Fruit fly (Drosophila melanogaster) whole organism, prepupa: Measurements from ENCODE around the gene ABCB7.
A peak's percentile ranks its signal among the peaks of the same experiment; 100 is the strongest.

Experiments
- Blimp-1 ChIP-seq: fragments of 200-800 bp; sonication (Bioruptor generic); optimal IDR thresholded peaks from 3 replicates; lab custom pipeline; 2017; ENCODE audit warnings: missing biosample characterization, missing genetic modification characterization, mild to moderate bottlenecking, moderate library complexity, missing genetic modification reagents
- CG10631 ChIP-seq: fragments of 200-800 bp; sonication (Bioruptor generic); optimal IDR thresholded peaks from 2 replicates; lab custom pipeline; 2016; ENCODE audit warnings: missing biosample characterization, missing genetic modification characterization
- CG11294 ChIP-seq: fragments of 200-800 bp; sonication (Bioruptor generic); IDR thresholded peaks from 2 replicates; pipeline ENCODE4 v1.3.6; 2022; ENCODE audit warnings: missing biosample characterization, missing genetic modification characterization
- CG11762 ChIP-seq: fragments of 200-800 bp; sonication (Bioruptor generic); optimal IDR thresholded peaks from 3 replicates; lab custom pipeline; 2016; ENCODE audit warnings: missing biosample characterization, missing genetic modification characterization; ENCODE audit not compliant: insufficient read depth
- CG11902 ChIP-seq: fragments of 200-800 bp; sonication (Bioruptor generic); optimal IDR thresholded peaks from 3 replicates; lab custom pipeline; 2016; ENCODE audit warnings: missing biosample characterization, missing genetic modification characterization
- CG15336 ChIP-seq: fragments of 200-800 bp; sonication (Bioruptor generic); IDR thresholded peaks from 2 replicates; pipeline ENCODE4 v1.3.6; 2022; ENCODE audit warnings: missing biosample characterization, missing genetic modification characterization
- CG1621 ChIP-seq: fragments of 200-800 bp; sonication (Bioruptor generic); optimal IDR thresholded peaks from 3 replicates; lab custom pipeline; 2018; ENCODE audit warnings: missing biosample characterization, mild to moderate bottlenecking, missing genetic modification characterization
- CG31627 ChIP-seq: fragments of 200-800 bp; sonication (Bioruptor generic); optimal IDR thresholded peaks from 3 replicates; lab custom pipeline; 2016; ENCODE audit warnings: missing biosample characterization, missing genetic modification characterization
- CG32006 ChIP-seq: fragments of 200-800 bp; sonication (Bioruptor generic); optimal IDR thresholded peaks from 3 replicates; lab custom pipeline; 2017; ENCODE audit warnings: missing biosample characterization, mild to moderate bottlenecking, missing genetic modification characterization
- CG34406 ChIP-seq: fragments of 200-800 bp; sonication (Bioruptor generic); optimal IDR thresholded peaks from 3 replicates; lab custom pipeline; 2016; ENCODE audit warnings: missing biosample characterization, missing genetic modification characterization
- CG3919 ChIP-seq: fragments of 200-800 bp; sonication (Bioruptor generic); optimal IDR thresholded peaks from 3 replicates; lab custom pipeline; 2016; ENCODE audit warnings: missing biosample characterization, missing genetic modification characterization
- CG4318 ChIP-seq: fragments of 200-800 bp; sonication (Bioruptor generic); optimal IDR thresholded peaks from 3 replicates; lab custom pipeline; 2017; ENCODE audit warnings: missing biosample characterization, mild to moderate bottlenecking, missing genetic modification characterization
- CG6163 ChIP-seq: fragments of 200-800 bp; sonication (Bioruptor generic); IDR thresholded peaks from 3 replicates; pipeline ENCODE4 v1.3.6; 2022; ENCODE audit warnings: missing biosample characterization, missing genetic modification characterization
- CG6276 ChIP-seq: fragments of 200-800 bp; sonication (Bioruptor generic); optimal IDR thresholded peaks from 2 replicates; lab custom pipeline; 2017; ENCODE audit warnings: missing biosample characterization, mild to moderate bottlenecking, missing genetic modification characterization
- CG6792 ChIP-seq: fragments of 200-800 bp; sonication (Bioruptor generic); optimal IDR thresholded peaks from 3 replicates; lab custom pipeline; 2016; ENCODE audit warnings: missing biosample characterization, missing genetic modification characterization
- CG6808 ChIP-seq: fragments of 200-800 bp; sonication (Bioruptor generic); optimal IDR thresholded peaks from 3 replicates; lab custom pipeline; 2017; ENCODE audit warnings: missing biosample characterization, missing genetic modification characterization, mild to moderate bottlenecking, moderate library complexity, missing genetic modification reagents
- CG6854 ChIP-seq: fragments of 200-800 bp; sonication (Bioruptor generic); optimal IDR thresholded peaks from 2 replicates; lab custom pipeline; 2017; ENCODE audit warnings: missing biosample characterization, mild to moderate bottlenecking, missing genetic modification characterization
- CG7368 ChIP-seq: fragments of 200-800 bp; sonication (Bioruptor generic); optimal IDR thresholded peaks from 3 replicates; lab custom pipeline; 2016; ENCODE audit warnings: missing biosample characterization, missing genetic modification characterization
- CG8319 ChIP-seq: fragments of 200-800 bp; sonication (Bioruptor generic); optimal IDR thresholded peaks from 3 replicates; lab custom pipeline; 2016; ENCODE audit warnings: missing biosample characterization, missing genetic modification characterization
- CG8632 ChIP-seq: fragments of 200-800 bp; sonication (Bioruptor generic); optimal IDR thresholded peaks from 3 replicates; lab custom pipeline; 2016; ENCODE audit warnings: missing biosample characterization, missing genetic modification characterization
- Eip75B ChIP-seq: fragments of 200-800 bp; sonication (Bioruptor generic); optimal IDR thresholded peaks from 3 replicates; lab custom pipeline; 2016; ENCODE audit warnings: missing biosample characterization, missing genetic modification characterization
- Eip78C ChIP-seq: fragments of 200-800 bp; sonication (Bioruptor generic); peaks from one replicate; lab custom pipeline; 2016; ENCODE audit warnings: missing biosample characterization, missing genetic modification characterization
- Eip93F ChIP-seq: fragments of 200-800 bp; sonication (Bioruptor generic); optimal IDR thresholded peaks from 2 replicates; lab custom pipeline; 2016; ENCODE audit warnings: missing biosample characterization, mild to moderate bottlenecking, missing genetic modification characterization
- Ets21C ChIP-seq: fragments of 200-800 bp; sonication (Bioruptor generic); optimal IDR thresholded peaks from 3 replicates; lab custom pipeline; 2016; ENCODE audit warnings: missing biosample characterization, missing genetic modification characterization
- Ets96B ChIP-seq: fragments of 200-800 bp; optimal IDR thresholded peaks from 2 replicates; lab custom pipeline; 2019; ENCODE audit warnings: missing biosample characterization, mild to moderate bottlenecking, missing genetic modification characterization, moderate library complexity
- Gug ChIP-seq: fragments of 200-800 bp; sonication (Bioruptor generic); IDR thresholded peaks from 2 replicates; pipeline ENCODE4 v1.3.6; 2022; ENCODE audit warnings: missing biosample characterization, missing genetic modification characterization
- Hr38 ChIP-seq: sonication (Bioruptor generic); optimal IDR thresholded peaks from 2 replicates; lab custom pipeline; 2016; ENCODE audit warnings: missing biosample characterization, missing genetic modification characterization
- Hr39 ChIP-seq: fragments of 200-800 bp; sonication (Bioruptor generic); optimal IDR thresholded peaks from 2 replicates; lab custom pipeline; 2016; ENCODE audit warnings: missing biosample characterization, missing genetic modification characterization
- Hr4 ChIP-seq: fragments of 200-800 bp; sonication (Bioruptor generic); optimal IDR thresholded peaks from 3 replicates; lab custom pipeline; 2016; ENCODE audit warnings: missing biosample characterization, missing genetic modification characterization
- Lpt ChIP-seq: fragments of 200-800 bp; sonication (Bioruptor generic); optimal IDR thresholded peaks from 3 replicates; lab custom pipeline; 2016; ENCODE audit warnings: missing biosample characterization, missing genetic modification characterization
- Met ChIP-seq: fragments of 200-800 bp; sonication (Bioruptor generic); optimal IDR thresholded peaks from 3 replicates; lab custom pipeline; 2016; ENCODE audit warnings: missing biosample characterization, missing genetic modification characterization
- OdsH ChIP-seq: fragments of 200-800 bp; sonication (Bioruptor generic); optimal IDR thresholded peaks from 3 replicates; lab custom pipeline; 2016; ENCODE audit warnings: missing biosample characterization, missing genetic modification characterization
- Smox ChIP-seq: fragments of 200-800 bp; sonication (Bioruptor generic); optimal IDR thresholded peaks from 3 replicates; lab custom pipeline; 2016; ENCODE audit warnings: missing biosample characterization, missing genetic modification characterization
- Sox102F ChIP-seq: fragments of 200-800 bp; sonication (Bioruptor generic); optimal IDR thresholded peaks from 2 replicates; lab custom pipeline; 2016; ENCODE audit warnings: missing biosample characterization, mild to moderate bottlenecking, missing genetic modification characterization
- Sox14 ChIP-seq: fragments of 200-800 bp; sonication (Bioruptor generic); optimal IDR thresholded peaks from 3 replicates; lab custom pipeline; 2016; ENCODE audit warnings: missing biosample characterization, missing genetic modification characterization
- Sox15 ChIP-seq: fragments of 200-800 bp; sonication (Bioruptor generic); optimal IDR thresholded peaks from 3 replicates; lab custom pipeline; 2016; ENCODE audit warnings: missing biosample characterization, missing genetic modification characterization
- achi ChIP-seq: fragments of 200-800 bp; sonication (Bioruptor generic); optimal IDR thresholded peaks from 3 replicates; lab custom pipeline; 2016; ENCODE audit warnings: missing biosample characterization, missing genetic modification characterization
- dac ChIP-seq: fragments of 200-800 bp; sonication (Bioruptor generic); optimal IDR thresholded peaks from 2 replicates; lab custom pipeline; 2017; ENCODE audit warnings: missing biosample characterization, mild to moderate bottlenecking, missing genetic modification characterization
- dsx ChIP-seq: fragments of 200-800 bp; optimal IDR thresholded peaks from 3 replicates; lab custom pipeline; 2019; ENCODE audit warnings: missing biosample characterization, mild to moderate bottlenecking, missing genetic modification characterization, moderate library complexity; ENCODE audit not compliant: poor library complexity, severe bottlenecking
- eg ChIP-seq: fragments of 200-800 bp; sonication (Bioruptor generic); IDR thresholded peaks from 3 replicates; pipeline ENCODE4 v1.3.6; 2022; ENCODE audit warnings: missing biosample characterization, missing genetic modification characterization
- esn ChIP-seq: fragments of 200-800 bp; sonication (Bioruptor generic); optimal IDR thresholded peaks from 2 replicates; lab custom pipeline; 2016; ENCODE audit warnings: missing biosample characterization, mild to moderate bottlenecking, missing genetic modification characterization, moderate library complexity
- fd59A ChIP-seq: fragments of 200-800 bp; sonication (Bioruptor generic); optimal IDR thresholded peaks from 2 replicates; lab custom pipeline; 2017; ENCODE audit warnings: missing biosample characterization, mild to moderate bottlenecking, missing genetic modification characterization, missing genetic modification reagents
- fd85E ChIP-seq: fragments of 200-800 bp; sonication (Bioruptor generic); optimal IDR thresholded peaks from 3 replicates; lab custom pipeline; 2016; ENCODE audit warnings: missing biosample characterization, missing genetic modification characterization
- fkh ChIP-seq: fragments of 200-800 bp; sonication (Bioruptor generic); optimal IDR thresholded peaks from 3 replicates; lab custom pipeline; 2017; ENCODE audit warnings: missing biosample characterization, mild to moderate bottlenecking, missing genetic modification characterization, moderate library complexity
- lz ChIP-seq: fragments of 200-800 bp; sonication (Bioruptor generic); optimal IDR thresholded peaks from 3 replicates; lab custom pipeline; 2016; ENCODE audit warnings: missing biosample characterization, missing genetic modification characterization
- net ChIP-seq: fragments of 200-800 bp; sonication (Bioruptor generic); optimal IDR thresholded peaks from 3 replicates; lab custom pipeline; 2016; ENCODE audit warnings: missing biosample characterization, missing genetic modification characterization
- pdm3 ChIP-seq: fragments of 200-800 bp; sonication (Bioruptor generic); optimal IDR thresholded peaks from 3 replicates; lab custom pipeline; 2016; ENCODE audit warnings: missing biosample characterization, missing genetic modification characterization
- salr ChIP-seq, 2 experiments: fragments of 200-800 bp; sonication (Bioruptor generic); optimal IDR thresholded peaks; 3 replicates each; lab custom pipeline; 2016 to 2018; ENCODE audit warnings: missing biosample characterization in 2 of 2, missing genetic modification characterization in 2 of 2, mild to moderate bottlenecking in 1 of 2
- spab ChIP-seq: fragments of 200-800 bp; sonication (Bioruptor generic); optimal IDR thresholded peaks from 2 replicates; lab custom pipeline; 2017; ENCODE audit warnings: missing biosample characterization, mild to moderate bottlenecking, missing genetic modification characterization, missing genetic modification reagents
- svp ChIP-seq: fragments of 200-800 bp; sonication (Bioruptor generic); peaks from one replicate; lab custom pipeline; 2016; ENCODE audit warnings: missing biosample characterization, missing genetic modification characterization
- topi ChIP-seq: fragments of 200-800 bp; sonication (Bioruptor generic); optimal IDR thresholded peaks from 3 replicates; lab custom pipeline; 2016; ENCODE audit warnings: missing biosample characterization, missing genetic modification characterization
- vri ChIP-seq: fragments of 200-800 bp; sonication (Bioruptor generic); optimal IDR thresholded peaks from 3 replicates; lab custom pipeline; 2016; ENCODE audit warnings: missing biosample characterization, mild to moderate bottlenecking, missing genetic modification characterization

ABCB7 gene

DNA sequence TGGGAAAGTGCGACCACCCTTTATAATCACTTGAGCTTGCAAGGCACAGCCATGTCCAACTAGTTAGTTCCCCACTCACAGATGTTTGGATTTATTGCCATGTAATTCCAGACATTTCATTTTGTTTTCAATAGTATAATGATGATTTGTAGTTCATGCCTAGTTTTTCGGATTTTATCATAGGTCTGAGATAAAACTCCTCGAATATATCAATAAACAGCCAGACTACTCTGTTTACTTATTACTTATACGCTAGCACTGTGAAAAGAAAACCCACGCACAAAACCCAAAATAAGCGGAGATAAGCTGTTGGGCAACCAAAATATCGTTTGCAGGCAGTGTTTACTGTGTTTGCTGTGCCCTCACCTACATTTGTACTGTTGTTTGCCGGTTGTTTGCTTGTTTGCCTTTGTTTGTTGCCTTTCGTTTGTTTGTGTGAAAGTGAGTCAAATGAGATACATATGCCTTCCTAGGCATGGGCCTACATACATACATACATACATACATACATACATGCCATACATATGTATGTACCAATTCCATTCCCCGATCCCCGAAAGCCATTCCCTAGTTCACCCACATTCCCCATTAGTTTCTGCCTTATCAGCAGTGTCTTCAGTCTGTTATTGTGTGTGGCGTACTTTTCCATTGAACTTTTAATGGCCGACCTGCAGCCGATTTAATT lies 38.9 kb upstream of the ABCB7 start:
- TF ChIP-seq OdsH (GFP tag; lab: Kevin White, UChicago) = peak; percentile 48
- peak; percentile 98 for TF ChIP-seq fkh (GFP tag; lab: Kevin White, UChicago)
- peak; percentile 37 for TF ChIP-seq Sox102F
- peak; percentile 36 for TF ChIP-seq Met (GFP tag; lab: Kevin White, UChicago)
- TF ChIP-seq achi = peak; percentile 50
- no peak for TF ChIP-seq CG11294
- TF ChIP-seq spab (GFP tag; lab: Kevin White, UChicago) = peak; percentile 18
- TF ChIP-seq Blimp-1 = no peak
- TF ChIP-seq Lpt (GFP tag; lab: Kevin White, UChicago) = no peak
- peak; percentile 53 for TF ChIP-seq Hr4
- no peak for TF ChIP-seq CG6276
- TF ChIP-seq topi = no peak
- TF ChIP-seq Eip75B (GFP tag; lab: Kevin White, UChicago) = peak; percentile 56
- TF ChIP-seq salr (GFP tag; optimal IDR thresholded peaks at IDR 0.05; lab: Kevin White, UChicago) = peak in 1 of 2 experiments; percentile 16
- TF ChIP-seq Sox15 = no peak
- TF ChIP-seq pdm3 (GFP tag; lab: Kevin White, UChicago) = peak; percentile 31
- no peak for TF ChIP-seq CG11902 (GFP tag; lab: Kevin White, UChicago)
- TF ChIP-seq Gug (GFP tag; lab: Robert Waterston, UW) = no peak
- peak; percentile 64 for TF ChIP-seq Eip78C
- TF ChIP-seq net = peak; percentile 22
- no peak for TF ChIP-seq CG4318 (GFP tag; lab: Kevin White, UChicago)
- no peak for TF ChIP-seq eg (GFP tag; lab: Robert Waterston, UW)
- TF ChIP-seq fd85E (GFP tag; lab: Kevin White, UChicago) = no peak
- peak; percentile 37 for TF ChIP-seq lz (GFP tag; lab: Kevin White, UChicago)
- TF ChIP-seq CG11762 (GFP tag; lab: Kevin White, UChicago) = peak; percentile 10
- no peak for TF ChIP-seq fd59A (GFP tag; lab: Kevin White, UChicago)
- peak; percentile 41 for TF ChIP-seq esn (GFP tag; lab: Kevin White, UChicago)
- no peak for TF ChIP-seq Eip93F
- TF ChIP-seq CG6163 = no peak
- TF ChIP-seq CG31627 = peak; percentile 15
- peak; percentile 55 for TF ChIP-seq Sox14
- TF ChIP-seq CG15336 (GFP tag; lab: Robert Waterston, UW) = peak; percentile 36; the same call in 1 of the 2 replicates
- TF ChIP-seq CG1621 = peak; percentile 12
- peak; percentile 41 for TF ChIP-seq CG34406 (GFP tag; lab: Kevin White, UChicago)
- no peak for TF ChIP-seq CG6854 (GFP tag; lab: Kevin White, UChicago)
- no peak for TF ChIP-seq dsx (GFP tag; lab: Kevin White, UChicago)
- peak; percentile 34 for TF ChIP-seq CG8632 (GFP tag; lab: Kevin White, UChicago)
- no peak for TF ChIP-seq CG8319 (GFP tag; lab: Kevin White, UChicago)
- no peak for TF ChIP-seq Smox (GFP tag; lab: Kevin White, UChicago)
- TF ChIP-seq Ets96B (tag; lab: Kevin White, UChicago) = peak; percentile 43
- TF ChIP-seq Ets21C (GFP tag; lab: Kevin White, UChicago) = no peak
- TF ChIP-seq CG32006 (GFP tag; lab: Kevin White, UChicago) = peak; percentile 60
- TF ChIP-seq Hr39 (GFP tag; lab: Kevin White, UChicago) = peak; percentile 18
- no peak for TF ChIP-seq Hr38 (GFP tag; lab: Kevin White, UChicago)
- no peak for TF ChIP-seq CG6808
- TF ChIP-seq CG10631 (GFP tag; lab: Kevin White, UChicago) = peak; percentile 26
- peak; percentile 40 for TF ChIP-seq CG7368 (GFP tag; lab: Kevin White, UChicago)
- peak; percentile 15 for TF ChIP-seq dac (GFP tag; lab: Kevin White, UChicago)
- peak; percentile 20 for TF ChIP-seq vri (GFP tag; lab: Kevin White, UChicago)
- TF ChIP-seq CG6792 (GFP tag; lab: Kevin White, UChicago) = peak; percentile 23
- peak; percentile 31 for TF ChIP-seq CG3919 (GFP tag; lab: Kevin White, UChicago)
- TF ChIP-seq svp (GFP tag; lab: Kevin White, UChicago) = peak; percentile 35
